Fruit fly (Drosophila melanogaster): ENCODE measurements around the gene dos.

Gene dos

DNA sequence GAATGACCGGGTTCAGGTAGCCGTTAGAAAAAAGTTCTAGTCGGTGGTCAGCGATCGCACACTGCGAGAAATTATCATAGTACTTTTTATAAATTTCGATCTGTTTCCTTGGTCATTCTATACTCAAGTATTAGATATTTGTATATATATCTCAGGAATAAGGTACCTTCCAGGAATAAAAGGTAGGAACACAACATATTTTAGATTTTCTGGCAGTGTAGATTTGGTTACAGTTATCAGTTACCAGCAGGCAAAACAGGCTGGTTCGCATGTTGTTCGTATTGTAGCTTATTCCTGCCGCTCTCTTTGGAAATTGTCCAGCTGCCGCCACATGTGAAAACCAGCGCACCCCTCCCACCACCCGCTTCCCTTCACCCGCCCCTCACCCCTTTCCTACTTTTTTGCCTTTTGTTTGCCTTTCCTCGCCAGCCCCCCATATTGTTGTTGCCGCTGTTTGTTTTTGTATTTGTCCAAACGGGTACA lies 7.8 kb upstream of the dos start (continued):
- TF ChIP-seq CG3726 (GFP tag; IDR thresholded peaks at IDR 0.05) (peak; percentile 84), lbe (GFP tag; optimal IDR thresholded peaks at IDR 0.05) (no peak), stc (GFP tag; IDR thresholded peaks at IDR 0.05) (peak; percentile 84), mam (GFP tag; optimal IDR thresholded peaks at IDR 0.05) (peak; percentile 80), pita (GFP tag; optimal IDR thresholded peaks at IDR 0.05) (no peak), CG2199 (GFP tag; IDR thresholded peaks at IDR 0.05) (peak; percentile 76), BEAF-32 (GFP tag; optimal IDR thresholded peaks at IDR 0.05) (no peak), Hr39 (optimal IDR thresholded peaks at IDR 0.05) (no peak), CG12744 (GFP tag; optimal IDR thresholded peaks at IDR 0.05) (peak; percentile 45), sr (GFP tag; IDR thresholded peaks at IDR 0.05) (0 out of 3 replicates have a peak, but pooled peaks have one; percentile 15), CG15073 (GFP tag; optimal IDR thresholded peaks at IDR 0.05) (peak; percentile 45), pfk (GFP tag; optimal IDR thresholded peaks at IDR 0.05) (no peak), CG11247 (GFP tag; IDR thresholded peaks at IDR 0.05) (peak; percentile 71), Hr3 (GFP tag; optimal IDR thresholded peaks at IDR 0.05) (peak; percentile 79), rib (GFP tag; IDR thresholded peaks at IDR 0.05) (no peak), Sin3A (optimal IDR thresholded peaks at IDR 0.05) (no peak), CG12391 (tag; optimal IDR thresholded peaks at IDR 0.05) (peak; percentile 89), Dp (GFP tag; optimal IDR thresholded peaks at IDR 0.05) (no peak), CG9876 (GFP tag; optimal IDR thresholded peaks at IDR 0.05) (peak; percentile 33), HHEX (GFP tag; optimal IDR thresholded peaks at IDR 0.05) (peak; percentile 87), amos (GFP tag; IDR thresholded peaks at IDR 0.05; ENCODE audit: partially characterized antibody) (no peak), knrl (GFP tag; IDR thresholded peaks at IDR 0.05; ENCODE audit: partially characterized antibody) (no peak), CG5245 (GFP tag; optimal IDR thresholded peaks at IDR 0.05) (peak; percentile 66), CG14014 (GFP tag; IDR thresholded peaks at IDR 0.05) (peak; percentile 86), trh (GFP tag; optimal IDR thresholded peaks at IDR 0.05) (peak; percentile 39), CG32767 (GFP tag; IDR thresholded peaks at IDR 0.05) (peak; percentile 93), MBD-R2 (GFP tag; IDR thresholded peaks at IDR 0.05) (peak; percentile 82; the same call in 1 of the 2 replicates), nau (GFP tag; optimal IDR thresholded peaks at IDR 0.05) (peak; percentile 82), Sry-δ (GFP tag; optimal IDR thresholded peaks at IDR 0.05) (peak; percentile 33), CG18619 (GFP tag; optimal IDR thresholded peaks at IDR 0.05) (peak; percentile 85), CG16779 (GFP tag; IDR thresholded peaks at IDR 0.05) (peak; percentile 68; the same call in 1 of the 2 replicates), pan (optimal IDR thresholded peaks at IDR 0.05) (no peak), pan (GFP tag; optimal IDR thresholded peaks at IDR 0.05 in 1 of 2, IDR thresholded peaks at IDR 0.05 in 1 of 2) (peak in 1 of 2 experiments; percentile 84), CG9817 (tag; optimal IDR thresholded peaks at IDR 0.05) (peak; percentile 75), CG17186 (GFP tag; optimal IDR thresholded peaks at IDR 0.05) (peak; percentile 85), ATbp (GFP tag; optimal IDR thresholded peaks at IDR 0.05) (peak; percentile 80), CG34376 (GFP tag; optimal IDR thresholded peaks at IDR 0.05) (peak; percentile 32), CG13775 (GFP tag; optimal IDR thresholded peaks at IDR 0.05) (peak; percentile 85), CG2678 (tag; optimal IDR thresholded peaks at IDR 0.05) (peak; percentile 90), Neu2 (GFP tag; optimal IDR thresholded peaks at IDR 0.05; ENCODE audit: borderline replicate concordance) (peak; percentile 7), hbn (GFP tag; IDR thresholded peaks at IDR 0.05; ENCODE audit: partially characterized antibody) (no peak), D19A (tag; optimal IDR thresholded peaks at IDR 0.05) (peak; percentile 85), CG11696 (GFP tag; IDR thresholded peaks at IDR 0.05) (peak; percentile 49; the same call in 1 of the 2 replicates), unpg (GFP tag; optimal IDR thresholded peaks at IDR 0.05) (peak; percentile 83), twi (tag; optimal IDR thresholded peaks at IDR 0.05) (peak; percentile 83), CG12942 (GFP tag; optimal IDR thresholded peaks at IDR 0.05) (peak; percentile 56), CG17568 (GFP tag; optimal IDR thresholded peaks at IDR 0.05) (peak; percentile 71), wor (GFP tag; IDR thresholded peaks at IDR 0.05) (peak; percentile 84), gfzf (GFP tag; optimal IDR thresholded peaks at IDR 0.05) (no peak), CG10462 (GFP tag; optimal IDR thresholded peaks at IDR 0.05) (peak; percentile 70), abd-A (tag; optimal IDR thresholded peaks at IDR 0.05) (no peak)
